Worm (Caenorhabditis elegans) whole organism, L3 larva: Measurements from ENCODE around the gene C25E10.7.

Experiments
- elt-2 ChIP-seq: sonication (generic microtip); optimal IDR thresholded peaks from 2 replicates; lab custom pipeline; 2016; ENCODE audit warnings: missing genetic modification reagents, mild to moderate bottlenecking, missing genetic modification characterization, missing compliant biosample characterization
- nhr-28 ChIP-seq: fragments of 150-350 bp; optimal IDR thresholded peaks from 2 replicates; lab custom pipeline; 2014; ENCODE audit warnings: missing biosample characterization, missing genetic modification characterization
- snpc-4 ChIP-seq: fragments of 150-350 bp; optimal IDR thresholded peaks from 2 replicates; lab custom pipeline; 2014; ENCODE audit warnings: missing biosample characterization, missing genetic modification characterization

DNA sequence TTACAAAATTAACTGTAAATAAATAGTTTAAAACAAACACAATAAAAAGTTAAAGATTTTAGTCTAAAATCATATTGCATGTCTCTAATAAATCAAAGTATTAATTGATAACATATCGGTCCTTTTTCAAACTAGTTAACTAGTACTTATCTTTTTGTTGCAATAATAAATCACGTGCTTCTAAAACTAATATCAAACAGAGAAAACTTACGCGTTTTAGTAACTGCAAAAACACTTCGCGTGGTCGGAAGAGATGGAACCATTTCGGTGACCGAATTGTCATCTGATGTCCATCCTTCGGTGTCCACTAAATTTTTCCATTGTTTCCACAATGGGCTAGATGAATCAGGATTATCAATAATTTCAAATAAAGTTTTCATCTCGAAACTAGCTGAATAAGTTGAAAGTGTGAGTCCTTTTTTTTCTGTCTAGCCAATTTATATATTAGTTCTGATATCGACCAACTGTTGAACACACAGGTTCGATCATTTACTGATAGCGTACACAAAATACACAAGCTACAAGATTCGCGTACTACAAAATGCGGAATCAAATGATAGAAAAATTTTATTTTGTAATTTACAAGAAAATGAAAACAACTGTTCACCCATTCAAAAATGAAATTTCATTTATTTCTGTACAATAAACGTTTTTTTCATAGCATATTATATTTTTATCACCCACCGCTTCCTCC lies 47.4 kb upstream of the C25E10.7 start, which contains the start of gene F21C10.9:
- TF ChIP-seq snpc-4 (tag; lab: Kevin White, UChicago) (no peak), elt-2 (tag; lab: Kevin White, UChicago) (peak; percentile 25), nhr-28 (tag; lab: Kevin White, UChicago) (no peak)
